Worm (Caenorhabditis elegans) whole organism, mixed stage, embryonic: Measurements from ENCODE around the gene emc-6.

Source experiments
- lin-32 ChIP-seq: fragments of 200-800 bp; sonication (Bioruptor generic); optimal IDR thresholded peaks from 2 replicates; lab custom pipeline; 2018; ENCODE audit warnings: mild to moderate bottlenecking, missing genetic modification characterization, missing compliant biosample characterization
- nhr-28 ChIP-seq: fragments of 150-350 bp; optimal IDR thresholded peaks from 2 replicates; lab custom pipeline; 2014; ENCODE audit warnings: missing biosample characterization, missing genetic modification characterization

DNA sequence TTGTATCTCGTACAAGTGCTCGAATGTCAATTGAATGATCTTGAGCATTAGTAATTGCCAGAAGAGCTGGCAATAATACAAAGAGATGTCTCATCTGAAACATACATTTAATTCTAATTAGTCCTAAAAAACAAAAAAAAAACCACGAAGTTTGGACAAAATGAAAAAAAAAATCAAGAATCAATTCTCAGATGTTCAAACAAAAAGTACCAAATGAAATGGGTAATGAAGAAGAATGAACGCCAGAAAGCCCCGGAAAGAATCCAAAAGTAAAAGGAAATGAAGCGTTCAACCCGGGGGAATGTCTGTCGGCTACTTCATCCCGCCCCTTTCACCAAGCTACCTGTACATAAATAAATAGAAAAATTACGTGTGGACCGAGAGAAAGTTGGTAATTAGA lies 8.4 kb upstream of the emc-6 start, which contains the start of gene F33D4.6:
- no peak for TF ChIP-seq nhr-28 (tag; lab: Kevin White, UChicago)
- no peak for TF ChIP-seq lin-32 (GFP tag; lab: Kevin White, UChicago)
